Fruit fly (Drosophila melanogaster) whole organism, wandering third instar larva: ENCODE results near the gene omd.

Experiments
- Abd-B ChIP-seq: fragments of >200 bp; optimal IDR thresholded peaks from 2 replicates; lab custom pipeline; 2017; ENCODE audit warnings: missing biosample characterization, missing genetic modification characterization
- CG32264 ChIP-seq: fragments of 200-800 bp; sonication (Bioruptor generic); optimal IDR thresholded peaks from 2 replicates; lab custom pipeline; 2016; ENCODE audit warnings: missing biosample characterization, missing genetic modification characterization
- CrebA ChIP-seq: fragments of 200-800 bp; sonication (Bioruptor generic); optimal IDR thresholded peaks from 2 replicates; lab custom pipeline; 2016; ENCODE audit warnings: missing biosample characterization, mild to moderate bottlenecking, missing genetic modification characterization, borderline replicate concordance
- Dfd ChIP-seq: fragments of >200 bp; optimal IDR thresholded peaks from 2 replicates; lab custom pipeline; 2017; ENCODE audit warnings: missing biosample characterization, missing genetic modification characterization
- Dif ChIP-seq: fragments of 200-275, 200-300 bp; sonication (Bioruptor generic); optimal IDR thresholded peaks from 2 replicates; lab custom pipeline; 2018; ENCODE audit warnings: missing biosample characterization, missing genetic modification characterization; ENCODE audit not compliant: partially characterized antibody
- GATAd ChIP-seq: sonication (Bioruptor generic); optimal IDR thresholded peaks from 2 replicates; lab custom pipeline; 2016; ENCODE audit warnings: missing biosample characterization, missing genetic modification characterization
- HLH106 ChIP-seq: fragments of 200-800 bp; optimal IDR thresholded peaks from 3 replicates; lab custom pipeline; 2019; ENCODE audit warnings: missing biosample characterization, mild to moderate bottlenecking, missing genetic modification characterization, moderate library complexity
- Hnf4 ChIP-seq: fragments of 200-800 bp; sonication (Bioruptor generic); optimal IDR thresholded peaks from 2 replicates; lab custom pipeline; 2016; ENCODE audit warnings: missing biosample characterization, mild to moderate bottlenecking, missing genetic modification characterization
- Hr78 ChIP-seq: fragments of >200 bp; optimal IDR thresholded peaks from 2 replicates; lab custom pipeline; 2017; ENCODE audit warnings: missing biosample characterization, missing genetic modification characterization
- Hr83 ChIP-seq: fragments of 200-300 bp; sonication (Bioruptor generic); optimal IDR thresholded peaks from 2 replicates; lab custom pipeline; 2016; ENCODE audit warnings: missing biosample characterization, mild to moderate bottlenecking, missing genetic modification characterization, moderate library complexity; ENCODE audit not compliant: poor library complexity, severe bottlenecking
- Jra ChIP-seq: sonication (Bioruptor generic); optimal IDR thresholded peaks from 2 replicates; lab custom pipeline; 2016; ENCODE audit warnings: missing biosample characterization, missing genetic modification characterization
- Mio ChIP-seq: sonication (Bioruptor generic); optimal IDR thresholded peaks from 2 replicates; lab custom pipeline; 2016; ENCODE audit warnings: missing biosample characterization, missing genetic modification characterization
- Myc ChIP-seq: fragments of >200 bp; optimal IDR thresholded peaks from 2 replicates; lab custom pipeline; 2017
- N ChIP-seq: fragments of >200 bp; optimal IDR thresholded peaks from 2 replicates; lab custom pipeline; 2018; ENCODE audit warnings: missing biosample characterization, missing external identifiers, missing genetic modification characterization
- OdsH ChIP-seq: fragments of 200-800 bp; sonication (Bioruptor generic); optimal IDR thresholded peaks from 2 replicates; lab custom pipeline; 2016; ENCODE audit warnings: missing biosample characterization, mild to moderate bottlenecking, missing genetic modification characterization
- Sp1 ChIP-seq: fragments of 200-800 bp; sonication (Bioruptor generic); optimal IDR thresholded peaks from 3 replicates; lab custom pipeline; 2019; ENCODE audit warnings: missing biosample characterization, mild to moderate bottlenecking, missing genetic modification characterization, moderate library complexity
- Vsx2 ChIP-seq: fragments of 200-300, 225-300 bp; sonication (Bioruptor generic); optimal IDR thresholded peaks from 2 replicates; lab custom pipeline; 2018; ENCODE audit warnings: missing biosample characterization, missing genetic modification characterization; ENCODE audit not compliant: partially characterized antibody
- br ChIP-seq: fragments of 200-800 bp; sonication (Bioruptor generic); optimal IDR thresholded peaks from 2 replicates; lab custom pipeline; 2016; ENCODE audit warnings: missing biosample characterization, missing genetic modification characterization
- brk ChIP-seq: fragments of 200-800 bp; sonication (Bioruptor generic); optimal IDR thresholded peaks from 2 replicates; lab custom pipeline; 2016; ENCODE audit warnings: missing biosample characterization, mild to moderate bottlenecking, missing genetic modification characterization
- ey ChIP-seq: fragments of 200-800 bp; sonication (Bioruptor generic); optimal IDR thresholded peaks from 2 replicates; lab custom pipeline; 2016; ENCODE audit warnings: missing biosample characterization, missing genetic modification characterization
- foxo ChIP-seq, 2 experiments: fragments of 200-800 bp; sonication (Bioruptor generic); optimal IDR thresholded peaks; 2 replicates in 1 of 2; 3 replicates in 1 of 2; lab custom pipeline; 2016 to 2017; ENCODE audit warnings: missing biosample characterization in 2 of 2, missing genetic modification characterization in 2 of 2
- fru ChIP-seq: fragments of 200-800 bp; sonication (Bioruptor generic); optimal IDR thresholded peaks from 3 replicates; lab custom pipeline; 2016; ENCODE audit warnings: missing biosample characterization, mild to moderate bottlenecking, missing genetic modification characterization
- h ChIP-seq: fragments of 200-800 bp; sonication (Bioruptor generic); optimal IDR thresholded peaks from 3 replicates; lab custom pipeline; 2016; ENCODE audit warnings: missing biosample characterization, mild to moderate bottlenecking, missing genetic modification characterization
- lola ChIP-seq: fragments of >200 bp; optimal IDR thresholded peaks from 2 replicates; lab custom pipeline; 2017; ENCODE audit warnings: missing biosample characterization, missing genetic modification characterization
- pan ChIP-seq: fragments of >200 bp; optimal IDR thresholded peaks from 2 replicates; lab custom pipeline; 2017
- psq ChIP-seq: fragments of 200-800 bp; sonication (Bioruptor generic); optimal IDR thresholded peaks from 3 replicates; lab custom pipeline; 2017; ENCODE audit warnings: missing biosample characterization, mild to moderate bottlenecking, missing genetic modification characterization, moderate library complexity
- rgr ChIP-seq: fragments of 200-800 bp; sonication (Bioruptor generic); optimal IDR thresholded peaks from 3 replicates; lab custom pipeline; 2016; ENCODE audit warnings: missing biosample characterization, mild to moderate bottlenecking, missing genetic modification characterization
- sage ChIP-seq: fragments of 200-800 bp; sonication (Bioruptor generic); optimal IDR thresholded peaks from 2 replicates; lab custom pipeline; 2016; ENCODE audit warnings: missing biosample characterization, mild to moderate bottlenecking, missing genetic modification characterization
- tai ChIP-seq: sonication (Bioruptor generic); optimal IDR thresholded peaks from 2 replicates; lab custom pipeline; 2016; ENCODE audit warnings: missing biosample characterization, missing genetic modification characterization
- usp ChIP-seq: fragments of >200 bp; optimal IDR thresholded peaks from 2 replicates; lab custom pipeline; 2017; ENCODE audit warnings: missing biosample characterization, missing genetic modification characterization
- woc ChIP-seq: sonication (Bioruptor generic); optimal IDR thresholded peaks from 2 replicates; lab custom pipeline; 2016; ENCODE audit warnings: missing biosample characterization, mild to moderate bottlenecking, missing genetic modification characterization

The omd gene

dm6 chr3R:13715674-13716454 lies 28.9 kb upstream of the omd start:
- no peak for TF ChIP-seq Hnf4 (GFP tag; lab: Kevin White, UChicago)
- TF ChIP-seq OdsH (GFP tag; lab: Kevin White, UChicago): no peak
- TF ChIP-seq CrebA (GFP tag; lab: Kevin White, UChicago): peak; percentile 46
- TF ChIP-seq psq: peak; percentile 59
- TF ChIP-seq lola (GFP tag; lab: Kevin White, UChicago): no peak
- TF ChIP-seq fru: peak; percentile 26
- no peak for TF ChIP-seq Mio (GFP tag; lab: Kevin White, UChicago)
- TF ChIP-seq woc (GFP tag; lab: Kevin White, UChicago): no peak
- TF ChIP-seq pan (lab: Kevin White, UChicago): no peak
- peak; percentile 17 for TF ChIP-seq Sp1 (GFP tag; lab: Kevin White, UChicago)
- TF ChIP-seq br (GFP tag; lab: Kevin White, UChicago): no peak

- TF ChIP-seq foxo (GFP tag; optimal IDR thresholded peaks at IDR 0.05; lab: Kevin White, UChicago): peak in 1 of 2 experiments; percentile 16
- peak; percentile 34 for TF ChIP-seq Dif (GFP tag; lab: Kevin White, UChicago)
- TF ChIP-seq CrebA (GFP tag; lab: Kevin White, UChicago): peak; percentile 43
- peak; percentile 41 for TF ChIP-seq tai (GFP tag; lab: Kevin White, UChicago)
- no peak for TF ChIP-seq pan (lab: Kevin White, UChicago)
- no peak for TF ChIP-seq ey (GFP tag; lab: Kevin White, UChicago)
- TF ChIP-seq N (GFP tag; lab: Kevin White, UChicago): peak; percentile 26
- TF ChIP-seq rgr: peak; percentile 12
- TF ChIP-seq fru: peak; percentile 61
- TF ChIP-seq h (GFP tag; lab: Kevin White, UChicago): peak; percentile 7
Measured at dm6 chr3R:13715012-13715673, 28.1 kb upstream of the omd start, which contains the start of gene kmr. TSS of gene kmr (plus strand) at chr3R:13715207.

dm6 chr3R:13713984-13714532 lies 27.0 kb upstream of the omd start:
- peak; percentile 25 for TF ChIP-seq br (GFP tag; lab: Kevin White, UChicago)
- TF ChIP-seq h (GFP tag; lab: Kevin White, UChicago): peak; percentile 3
- TF ChIP-seq CG32264 (GFP tag; lab: Kevin White, UChicago): no peak
- no peak for TF ChIP-seq tai (GFP tag; lab: Kevin White, UChicago)
- TF ChIP-seq ey (GFP tag; lab: Kevin White, UChicago): no peak
- TF ChIP-seq rgr: no peak
- TF ChIP-seq Hr83 (GFP tag; lab: Kevin White, UChicago): peak; percentile 41
- TF ChIP-seq brk: no peak

- peak; percentile 35 for TF ChIP-seq HLH106 (tag; lab: Kevin White, UChicago)
- TF ChIP-seq sage (GFP tag; lab: Kevin White, UChicago): no peak
- no peak for TF ChIP-seq h (GFP tag; lab: Kevin White, UChicago)
- no peak for TF ChIP-seq Dfd (GFP tag; lab: Kevin White, UChicago)
- TF ChIP-seq psq: peak; percentile 8
- TF ChIP-seq Sp1 (GFP tag; lab: Kevin White, UChicago): peak; percentile 4
Measured at dm6 chr3R:13713541-13713940, 26.5 kb upstream of the omd start.

dm6 chr3R:13711735-13712134 lies 24.7 kb upstream of the omd start, which contains the start of the genes primo-1 and primo-2:
TSS of gene primo-1 (minus strand) at chr3R:13711835.
TSS of gene primo-2 (minus strand) at chr3R:13711835.
- TF ChIP-seq GATAd (GFP tag; lab: Kevin White, UChicago): no peak
- TF ChIP-seq Abd-B: no peak
- no peak for TF ChIP-seq usp (GFP tag; lab: Kevin White, UChicago)
- TF ChIP-seq Jra (GFP tag; lab: Kevin White, UChicago): no peak
- TF ChIP-seq ey (GFP tag; lab: Kevin White, UChicago): no peak
- no peak for TF ChIP-seq CrebA (GFP tag; lab: Kevin White, UChicago)
- TF ChIP-seq N (GFP tag; lab: Kevin White, UChicago): no peak
- no peak for TF ChIP-seq Myc
- TF ChIP-seq Hnf4 (GFP tag; lab: Kevin White, UChicago): no peak
- no peak for TF ChIP-seq foxo (GFP tag; optimal IDR thresholded peaks at IDR 0.05; lab: Kevin White, UChicago)
- TF ChIP-seq Vsx2 (GFP tag; lab: Kevin White, UChicago): no peak
- no peak for TF ChIP-seq Hr78
- TF ChIP-seq woc (GFP tag; lab: Kevin White, UChicago): no peak
